Worm (Caenorhabditis elegans): Measurements from ENCODE around the gene F19F10.3.

Gene F19F10.3

DNA sequence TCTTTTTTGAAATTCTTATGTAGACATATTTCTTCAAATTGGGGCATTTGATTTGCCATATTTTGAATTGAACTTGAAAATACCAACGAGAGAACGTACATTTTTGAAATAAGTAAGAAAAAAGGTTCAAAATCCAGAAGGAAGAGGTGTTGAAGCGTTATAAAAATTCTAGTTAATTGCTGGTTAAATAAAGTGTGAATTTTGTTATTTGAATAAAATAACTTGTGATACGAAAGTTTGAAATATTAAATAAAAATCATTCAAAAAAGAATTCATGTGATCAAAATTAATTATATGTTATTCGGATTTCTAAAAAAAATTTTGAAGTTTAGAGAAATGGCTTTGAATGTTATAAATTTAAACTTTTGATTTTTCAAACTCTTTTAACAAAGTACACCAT is 48.2 kb downstream of the F19F10.3 start, which contains the start of gene C50E3.9:
TSS of gene C50E3.9 (minus strand) at position 101 of the 400 bp plus-strand sequence.
- TF ChIP-seq unc-62 (GFP tag; optimal IDR thresholded peaks at IDR 0.05): no peak

DNA sequence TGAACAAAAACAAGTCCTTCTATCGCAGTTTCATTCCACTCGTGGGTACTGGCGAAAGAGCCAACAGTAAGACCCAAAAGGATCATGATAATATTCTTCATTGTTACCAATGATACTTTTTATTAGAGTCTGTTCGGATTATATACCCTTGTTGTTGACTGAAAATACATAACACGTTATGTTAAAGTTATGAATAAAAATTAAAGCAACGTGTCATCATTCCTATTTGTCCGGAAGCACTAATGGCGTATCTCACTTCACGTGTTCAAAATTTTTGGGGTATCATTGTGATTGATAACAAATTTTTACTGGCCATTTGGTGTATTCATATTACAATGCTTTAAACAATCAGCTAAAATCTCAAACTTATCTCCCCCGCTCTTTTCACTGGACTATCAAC is 49.5 kb downstream of the F19F10.3 start, which contains the start of gene scl-26:
TSS of gene scl-26 (minus strand) at position 101 of the 400 bp plus-strand sequence.
- no peak for TF ChIP-seq unc-62 (GFP tag; optimal IDR thresholded peaks at IDR 0.05)

Measured in whole organism, dauer.